Worm (Caenorhabditis elegans): Measurements from ENCODE around the gene ucr-2.3.

The ucr-2.3 gene

DNA sequence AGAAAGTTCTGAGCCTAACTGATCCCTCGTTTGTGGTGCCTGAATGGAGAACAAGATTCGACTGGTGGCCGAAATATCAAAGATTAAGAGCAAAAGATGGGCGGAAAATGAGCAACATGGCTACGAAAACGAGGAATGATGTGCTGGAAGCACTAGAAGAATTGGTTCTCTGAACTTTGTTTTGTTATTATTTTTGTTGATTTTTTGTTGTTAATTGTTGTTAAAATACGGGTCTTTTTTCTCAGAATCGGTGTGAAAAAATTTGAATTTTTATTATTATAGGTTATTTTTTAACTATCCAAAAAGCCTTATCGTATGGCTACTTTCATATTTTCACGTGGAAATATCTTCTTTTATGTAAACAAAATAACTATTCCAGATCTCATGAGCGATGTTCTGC is 23.4 kb upstream of the ucr-2.3 start, which contains the start of gene K02F3.12:
K02F3.12 (plus strand) TSS at position 301 of the 400 bp plus-strand sequence.
- TF ChIP-seq unc-62 (GFP tag; optimal IDR thresholded peaks at IDR 0.05), result no peak

DNA sequence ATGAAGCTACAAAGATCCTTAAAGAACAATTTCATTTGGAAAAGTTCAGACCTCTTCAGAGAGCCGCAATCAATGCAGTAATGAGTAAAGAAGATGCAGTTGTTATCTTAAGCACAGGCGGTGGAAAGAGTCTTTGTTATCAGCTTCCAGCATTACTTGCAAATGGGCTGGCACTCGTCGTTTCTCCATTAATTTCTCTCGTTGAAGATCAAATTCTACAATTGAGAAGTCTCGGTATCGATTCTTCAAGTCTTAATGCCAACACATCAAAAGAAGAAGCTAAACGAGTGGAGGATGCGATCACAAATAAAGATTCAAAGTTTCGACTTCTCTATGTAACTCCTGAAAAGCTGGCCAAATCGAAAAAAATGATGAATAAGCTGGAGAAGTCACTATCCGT is 22.8 kb upstream of the ucr-2.3 start:
- TF ChIP-seq unc-62 (GFP tag; optimal IDR thresholded peaks at IDR 0.05), result no peak

DNA sequence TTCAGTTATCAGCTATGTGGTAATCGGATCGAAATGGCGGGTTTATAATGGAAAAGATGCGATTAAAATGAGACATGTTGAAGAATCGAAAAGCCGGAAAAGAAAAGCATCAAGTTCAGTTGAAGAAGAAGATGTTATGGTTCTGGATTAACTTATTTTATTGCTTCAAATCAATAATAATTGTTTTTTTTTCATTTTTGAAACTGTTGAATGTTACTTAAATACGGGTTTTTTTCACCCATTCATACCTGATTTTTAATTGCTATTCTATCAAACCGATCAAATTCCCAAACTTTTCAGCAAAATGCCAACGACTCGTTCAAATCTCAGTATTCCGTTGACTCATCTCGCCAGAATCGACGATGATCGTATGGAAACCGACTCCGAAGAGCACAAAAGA is 19.8 kb upstream of the ucr-2.3 start, which contains the start of gene exos-4.2:
exos-4.2 (plus strand) TSS at position 301 of the 400 bp plus-strand sequence.
- TF ChIP-seq unc-62 (GFP tag; optimal IDR thresholded peaks at IDR 0.05), result no peak

- no peak for TF ChIP-seq unc-62 (GFP tag; optimal IDR thresholded peaks at IDR 0.05)
Measured at ce11 chrIII:861819-862356, 17.8 kb upstream of the ucr-2.3 start, which contains the start of gene arx-4. arx-4 (plus strand) TSS chrIII:862306.

DNA sequence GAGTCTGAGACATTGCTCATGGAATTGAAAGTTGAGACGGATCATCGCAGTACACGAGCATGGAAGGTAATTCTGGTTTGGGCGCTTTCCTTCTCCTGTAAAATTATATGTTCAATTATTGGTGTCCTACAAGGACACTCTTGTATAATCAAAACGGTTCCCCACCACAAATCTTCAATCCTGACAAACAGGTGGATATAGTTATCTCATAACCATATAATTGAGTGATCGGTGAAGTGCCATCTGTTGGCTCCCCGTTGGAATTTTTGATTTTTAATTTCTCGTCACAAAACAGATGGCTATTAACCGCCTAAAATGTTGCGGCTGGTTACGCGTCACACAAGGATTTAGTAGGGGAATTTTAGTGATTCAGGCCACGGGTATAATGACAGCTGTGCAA is 10.8 kb upstream of the ucr-2.3 start:
- TF ChIP-seq unc-62 (GFP tag; optimal IDR thresholded peaks at IDR 0.05), result no peak

DNA sequence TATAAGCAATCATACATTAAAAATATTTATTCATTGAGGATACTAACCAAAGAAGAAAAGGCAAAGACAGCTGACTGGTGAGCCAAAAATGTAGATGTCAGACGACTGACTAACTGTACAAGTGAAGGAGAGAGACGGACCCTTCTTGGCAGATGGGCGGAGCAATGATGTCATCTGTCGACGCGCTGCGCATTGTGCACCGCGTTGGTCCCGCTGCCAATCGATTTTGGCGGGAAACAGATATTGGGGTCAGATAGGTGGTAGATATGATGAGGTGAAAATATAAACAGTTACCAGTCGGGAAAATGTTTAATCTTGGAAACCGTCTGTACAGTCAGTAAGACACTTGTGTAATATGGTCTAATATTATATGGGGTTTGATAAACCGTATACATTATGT is 9.8 kb upstream of the ucr-2.3 start, which contains the start of gene T24C4.2:
T24C4.2 (minus strand) TSS at position 101 of the 400 bp plus-strand sequence.
- TF ChIP-seq unc-62 (GFP tag; optimal IDR thresholded peaks at IDR 0.05), result no peak

ce11 chrIII:870555-870954 is 9.1 kb upstream of the ucr-2.3 start:
- no peak for TF ChIP-seq unc-62 (GFP tag; optimal IDR thresholded peaks at IDR 0.05)

- TF ChIP-seq unc-62 (GFP tag; optimal IDR thresholded peaks at IDR 0.05), result no peak
Measured at ce11 chrIII:872373-872772, 7.3 kb upstream of the ucr-2.3 start, which contains the start of the genes T24C4.3 and clc-20. T24C4.3 (minus strand) TSS chrIII:872473. clc-20 (plus strand) TSS chrIII:872583.

DNA sequence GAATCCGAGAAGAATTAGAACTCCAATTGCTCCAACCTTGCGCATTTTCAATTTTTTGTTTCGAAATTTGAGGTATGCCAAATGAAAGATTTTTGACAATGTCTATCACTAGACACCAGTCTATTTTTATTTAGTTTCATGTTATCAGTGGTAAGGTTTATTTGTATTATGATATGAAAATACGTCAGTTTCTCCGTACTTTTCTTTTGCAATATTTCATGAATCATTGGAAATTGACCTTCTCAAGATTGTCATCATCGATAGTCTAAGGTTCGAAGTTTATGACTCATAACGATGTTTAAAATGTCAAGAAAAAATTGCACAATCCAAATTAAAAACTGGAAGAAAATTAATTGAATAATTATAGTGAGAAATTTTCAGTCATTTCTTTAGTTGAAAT is 6.2 kb upstream of the ucr-2.3 start, which contains the start of gene clc-19:
clc-19 (minus strand) TSS at position 135 of the 400 bp plus-strand sequence.
- TF ChIP-seq unc-62 (GFP tag; optimal IDR thresholded peaks at IDR 0.05), result no peak

- no peak for TF ChIP-seq unc-62 (GFP tag; optimal IDR thresholded peaks at IDR 0.05)
Measured at ce11 chrIII:880840-881239, 1.2 kb downstream of the ucr-2.3 start.

DNA sequence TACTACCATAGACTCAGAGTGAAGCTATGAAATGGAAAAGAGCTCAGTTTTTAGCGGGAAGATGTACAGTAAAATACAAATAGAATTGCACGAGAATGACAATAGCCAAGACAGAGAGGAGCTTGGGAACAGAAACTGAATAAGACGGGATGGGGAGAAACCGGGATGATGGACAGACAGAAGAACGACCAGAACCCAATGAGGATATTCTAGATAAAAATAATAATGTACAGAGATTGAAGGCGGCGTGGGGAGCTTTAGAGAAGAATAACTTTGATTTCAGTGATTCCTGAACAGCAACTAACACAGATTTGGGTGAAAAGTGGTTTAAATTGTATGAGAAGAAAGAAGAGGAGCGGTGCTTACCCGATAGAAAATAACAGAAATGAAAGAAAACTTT is 1.8 kb downstream of the ucr-2.3 start:
- no peak for TF ChIP-seq unc-62 (GFP tag; optimal IDR thresholded peaks at IDR 0.05)

- no peak for TF ChIP-seq unc-62 (GFP tag; optimal IDR thresholded peaks at IDR 0.05)
Measured at ce11 chrIII:883595-883994, 3.9 kb downstream of the ucr-2.3 start.

DNA sequence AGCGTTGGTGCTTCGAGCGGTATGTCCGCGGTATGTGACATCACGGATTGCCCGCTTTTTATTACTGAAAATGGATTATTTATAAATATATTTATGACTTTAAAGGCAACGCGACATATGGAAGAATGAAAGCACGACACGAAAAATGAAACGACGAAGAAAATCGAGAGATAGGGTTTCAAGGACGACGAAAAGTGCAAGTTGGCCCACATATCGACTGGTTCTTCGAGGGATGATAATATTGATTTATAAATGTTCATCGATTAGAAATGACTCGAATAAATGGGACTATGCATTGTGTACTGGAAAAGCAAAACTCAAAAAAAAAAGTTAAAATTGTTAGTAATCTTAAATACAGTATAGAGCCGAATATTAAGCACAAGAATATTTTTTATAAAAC is 7.1 kb downstream of the ucr-2.3 start, which contains the start of gene zer-1:
zer-1 (minus strand) TSS at position 68 of the 400 bp plus-strand sequence.
- no peak for TF ChIP-seq unc-62 (GFP tag; optimal IDR thresholded peaks at IDR 0.05)

DNA sequence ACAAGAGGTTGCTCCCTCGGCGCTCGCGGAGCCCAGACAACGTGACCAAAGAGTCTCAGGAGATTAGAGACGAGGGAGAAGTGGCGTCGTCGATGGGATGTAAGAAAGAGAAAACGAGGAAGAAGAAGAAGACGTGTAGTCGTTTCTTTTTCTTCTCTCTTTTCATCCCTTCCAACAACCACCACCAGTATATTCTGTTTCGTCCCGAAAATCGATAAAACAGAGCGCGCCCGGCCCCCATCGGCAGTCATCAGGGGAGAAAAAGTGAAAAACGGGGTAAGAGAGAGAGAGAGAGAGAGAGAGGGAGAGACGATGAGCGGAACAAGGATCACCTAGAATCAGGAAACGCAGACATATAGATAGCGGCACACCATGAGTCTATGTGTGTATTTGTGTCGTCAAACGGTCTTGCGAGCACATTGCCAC is 8.2 kb downstream of the ucr-2.3 start:
- no peak for TF ChIP-seq unc-62 (GFP tag; optimal IDR thresholded peaks at IDR 0.05)

DNA sequence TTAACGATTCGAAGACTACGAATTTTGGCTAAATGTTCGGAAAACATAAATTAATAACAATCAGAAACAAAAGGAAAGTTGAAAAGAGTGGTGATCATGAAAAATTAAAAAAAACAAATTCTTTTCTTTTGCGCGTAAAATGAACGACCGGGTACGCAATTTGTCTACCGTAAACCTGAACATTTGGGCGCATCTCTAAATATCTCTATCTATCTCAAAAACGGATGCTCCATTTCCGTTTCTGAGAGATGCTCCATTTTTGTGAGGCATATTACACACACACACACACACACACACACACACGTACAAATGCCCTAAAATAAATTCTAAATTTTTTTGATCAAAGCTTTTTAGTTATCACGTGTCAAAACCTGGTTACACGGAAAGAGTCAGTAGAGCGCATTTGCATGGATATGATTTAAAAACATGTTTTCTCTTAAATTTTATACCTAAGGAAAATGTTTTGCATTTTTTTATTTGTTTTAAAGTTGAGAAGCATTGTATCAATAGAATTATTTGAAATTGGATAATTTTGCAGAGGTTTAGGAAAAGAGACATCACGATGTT is 9.4 kb downstream of the ucr-2.3 start:
- TF ChIP-seq unc-62 (GFP tag; optimal IDR thresholded peaks at IDR 0.05), result no peak

- TF ChIP-seq unc-62 (GFP tag; optimal IDR thresholded peaks at IDR 0.05), result no peak
Measured at ce11 chrIII:891014-891413, 11.4 kb downstream of the ucr-2.3 start, which contains the start of gene T24C4.10. T24C4.10 (minus strand) TSS chrIII:891243.

DNA sequence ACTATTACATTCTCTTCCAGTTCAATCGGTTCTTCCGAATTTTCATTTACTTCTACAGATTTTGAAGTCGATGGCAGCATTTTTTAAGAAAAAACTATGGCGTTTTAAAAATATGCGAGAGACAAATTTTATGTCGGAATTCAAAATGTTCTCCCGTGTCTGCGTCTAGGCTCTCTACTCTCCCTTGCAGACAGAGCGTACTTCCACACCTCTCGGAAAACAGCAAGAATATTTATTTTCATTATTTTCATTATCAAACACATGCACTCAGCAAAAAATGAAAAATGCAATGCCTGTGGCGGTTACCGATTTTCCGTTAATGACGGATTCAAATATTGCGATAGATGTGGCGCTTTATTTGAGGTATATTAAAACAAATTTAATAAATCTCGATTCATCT is 15.9 kb downstream of the ucr-2.3 start, which contains the start of the genes ztf-18 and F23H11.2:
ztf-18 (minus strand) TSS at position 188 of the 400 bp plus-strand sequence.
F23H11.2 (plus strand) TSS at position 223 of the 400 bp plus-strand sequence.
- TF ChIP-seq unc-62 (GFP tag; optimal IDR thresholded peaks at IDR 0.05), result no peak

Data from whole organism, dauer.